Worm (Caenorhabditis elegans) whole organism, late embryonic: ENCODE measurements around the gene str-82.

Source experiments
- ceh-14 ChIP-seq: sonication (generic microtip); optimal IDR thresholded peaks from 2 replicates; lab custom pipeline; 2016; ENCODE audit warnings: missing genotype, missing genetic modification characterization, missing compliant biosample characterization
- ceh-24 ChIP-seq: sonication (generic microtip); optimal IDR thresholded peaks from 2 replicates; lab custom pipeline; 2016; ENCODE audit warnings: mild to moderate bottlenecking, missing genetic modification characterization, missing compliant biosample characterization
- fax-1 ChIP-seq: sonication (generic microtip); optimal IDR thresholded peaks from 2 replicates; lab custom pipeline; 2016; ENCODE audit warnings: missing genotype, missing genetic modification characterization, missing compliant biosample characterization
- nhr-11 ChIP-seq: fragments of 150-350 bp; optimal IDR thresholded peaks from 2 replicates; lab custom pipeline; 2014; ENCODE audit warnings: missing biosample characterization, missing genetic modification characterization
- pax-1 ChIP-seq: fragments of 150-350 bp; optimal IDR thresholded peaks from 2 replicates; lab custom pipeline; 2014; ENCODE audit warnings: missing biosample characterization, missing genetic modification characterization
- tbx-2 ChIP-seq: sonication (generic microtip); optimal IDR thresholded peaks from 2 replicates; lab custom pipeline; 2016; ENCODE audit warnings: missing genetic modification characterization, missing compliant biosample characterization
- unc-55 ChIP-seq: sonication (generic microtip); optimal IDR thresholded peaks from 2 replicates; lab custom pipeline; 2017; ENCODE audit warnings: missing biosample characterization, missing genetic modification reagents, missing genetic modification characterization

ce11 chrV:3945053-3945452 is 29.4 kb upstream of the str-82 start, which contains the start of gene cyp-35B3:
- TF ChIP-seq pax-1 (tag; lab: Kevin White, UChicago) = no peak
- TF ChIP-seq tbx-2 (tag; lab: Kevin White, UChicago) = no peak
- TF ChIP-seq ceh-14 (tag; lab: Kevin White, UChicago) = no peak
- no peak for TF ChIP-seq fax-1 (tag; lab: Kevin White, UChicago)
- no peak for TF ChIP-seq unc-55 (GFP tag; lab: Kevin White, UChicago)
- TF ChIP-seq nhr-11 (tag; lab: Kevin White, UChicago) = no peak
- no peak for TF ChIP-seq ceh-24 (tag; lab: Kevin White, UChicago)
